Worm (Caenorhabditis elegans): Measurements from ENCODE around the gene K10G4.10.
A peak's percentile ranks its signal among the peaks of the same experiment; 100 is the strongest.

K10G4.10 gene

ce11 chrV:17273249-17273648 lies at the start of gene K10G4.10:
Gene K10G4.10 (plus strand): TSS chrV:17273549.
- TF ChIP-seq ceh-82 (tag; optimal IDR thresholded peaks at IDR 0.05) (no peak), zag-1 (tag; optimal IDR thresholded peaks at IDR 0.05) (no peak), gei-8 (GFP tag; optimal IDR thresholded peaks at IDR 0.05) (no peak), madf-5 (GFP tag; IDR thresholded peaks at IDR 0.05) (no peak), egl-43 (GFP tag; IDR thresholded peaks at IDR 0.05) (no peak), mdt-29 (GFP tag; IDR thresholded peaks at IDR 0.05) (no peak), hlh-11 (tag; optimal IDR thresholded peaks at IDR 0.05) (no peak), ces-1 (GFP tag; optimal IDR thresholded peaks at IDR 0.05) (no peak), nhr-76 (tag; optimal IDR thresholded peaks at IDR 0.05) (no peak), snpc-4 (tag; optimal IDR thresholded peaks at IDR 0.05) (no peak), spr-1 (tag; optimal IDR thresholded peaks at IDR 0.05) (no peak), tra-1 (GFP tag; IDR thresholded peaks at IDR 0.05) (no peak), set-16 (GFP tag; IDR thresholded peaks at IDR 0.05) (no peak), daf-8 (GFP tag; IDR thresholded peaks at IDR 0.05) (no peak), nhr-41 (GFP tag; IDR thresholded peaks at IDR 0.05) (no peak), ZK546.5 (tag; optimal IDR thresholded peaks at IDR 0.05) (no peak), daf-19 (GFP tag; conservative IDR thresholded peaks at IDR 0.05) (no peak), F10B5.3 (tag; optimal IDR thresholded peaks at IDR 0.05) (no peak)

ce11 chrV:17225389-17225788 lies 48.0 kb upstream of the K10G4.10 start, which contains the start of gene scl-25:
Gene scl-25 (plus strand): TSS chrV:17225689.
- no peak for TF ChIP-seq ces-1 (GFP tag; optimal IDR thresholded peaks at IDR 0.05)
- no peak for TF ChIP-seq snpc-4 (tag; optimal IDR thresholded peaks at IDR 0.05)
- peak in 1 of 2 experiments; percentile 47 for TF ChIP-seq unc-62 (GFP tag; optimal IDR thresholded peaks at IDR 0.05 in 1 of 2)
- TF ChIP-seq unc-62 (tag; optimal IDR thresholded peaks at IDR 0.05), result no peak

- TF ChIP-seq T20F7.1 (GFP tag; optimal IDR thresholded peaks at IDR 0.05), result no peak
- peak; percentile 16 for TF ChIP-seq aha-1 (tag)
Measured at ce11 chrV:17226119-17226518, 47.2 kb upstream of the K10G4.10 start, which contains the start of gene srh-112. Gene srh-112 (minus strand): TSS chrV:17226219.

ce11 chrV:17232403-17232802 lies 40.9 kb upstream of the K10G4.10 start:
- TF ChIP-seq dpl-1 (GFP tag; optimal IDR thresholded peaks at IDR 0.05), result no peak
- peak in 1 of 2 experiments; percentile 98 for TF ChIP-seq unc-62 (GFP tag; optimal IDR thresholded peaks at IDR 0.05 in 1 of 2)
- TF ChIP-seq unc-62 (tag; optimal IDR thresholded peaks at IDR 0.05), result no peak

- peak; percentile 54 for TF ChIP-seq aha-1 (tag)
- TF ChIP-seq zfp-3 (GFP tag; conservative IDR thresholded peaks at IDR 0.05), result no peak
Measured at ce11 chrV:17236345-17236744, 37.0 kb upstream of the K10G4.10 start, which contains the start of gene T19C9.10. Gene T19C9.10 (plus strand): TSS chrV:17236592.

ce11 chrV:17238799-17239198 lies 34.5 kb upstream of the K10G4.10 start, which contains the start of gene T19C9.8:
Gene T19C9.8 (plus strand): TSS chrV:17239097.
- TF ChIP-seq hlh-11 (tag; optimal IDR thresholded peaks at IDR 0.05) (peak; percentile 55), spr-3 (GFP tag; optimal IDR thresholded peaks at IDR 0.05) (no peak), D1046.2 (GFP tag; IDR thresholded peaks at IDR 0.05) (no peak), daf-16 (GFP tag; optimal IDR thresholded peaks at IDR 0.05) (no peak), daf-16 (tag; optimal IDR thresholded peaks at IDR 0.05) (peak; percentile 83), nhr-48 (tag; optimal IDR thresholded peaks at IDR 0.05) (no peak), nhr-28 (tag; optimal IDR thresholded peaks at IDR 0.05) (peak; percentile 74), nhr-6 (tag; optimal IDR thresholded peaks at IDR 0.05) (no peak), ztf-11 (tag; optimal IDR thresholded peaks at IDR 0.05) (no peak), lin-13 (GFP tag; optimal IDR thresholded peaks at IDR 0.05) (no peak), lin-29 (GFP tag; IDR thresholded peaks at IDR 0.05) (no peak), dmd-6 (GFP tag; IDR thresholded peaks at IDR 0.05) (peak; percentile 37; the same call in 1 of the 2 replicates), php-3 (GFP tag; IDR thresholded peaks at IDR 0.05) (0 out of 2 replicates have a peak, but pooled peaks have one; percentile 51), pqm-1 (tag; optimal IDR thresholded peaks at IDR 0.05) (peak; percentile 74), madf-5 (GFP tag; IDR thresholded peaks at IDR 0.05) (no peak), F26F4.8 (GFP tag; conservative IDR thresholded peaks at IDR 0.05) (no peak), set-16 (GFP tag; IDR thresholded peaks at IDR 0.05) (no peak)
